Fruit fly (Drosophila melanogaster): ENCODE results near the gene CG33322.

Gene CG33322

dm6 chr2L:20802204-20802603 lies 13.8 kb downstream of the CG33322 start (continued):
- TF ChIP-seq jing (GFP tag; optimal IDR thresholded peaks at IDR 0.05) (no peak), CG14014 (GFP tag; IDR thresholded peaks at IDR 0.05) (peak; percentile 35; the same call in 1 of the 2 replicates), aop (GFP tag; IDR thresholded peaks at IDR 0.05) (no peak), Atf6 (GFP tag; IDR thresholded peaks at IDR 0.05) (no peak), Xbp1 (GFP tag; optimal IDR thresholded peaks at IDR 0.05) (no peak), danr (GFP tag; IDR thresholded peaks at IDR 0.05) (no peak), H15 (GFP tag; IDR thresholded peaks at IDR 0.05) (peak; percentile 45; the same call in 1 of the 3 replicates), ato (GFP tag; IDR thresholded peaks at IDR 0.05; ENCODE audit: partially characterized antibody) (no peak), Oli (tag; optimal IDR thresholded peaks at IDR 0.05) (no peak), NC2β (GFP tag; optimal IDR thresholded peaks at IDR 0.05) (no peak), Tbp (GFP tag; optimal IDR thresholded peaks at IDR 0.05) (no peak), tap (tag; optimal IDR thresholded peaks at IDR 0.05) (no peak), TFAM (GFP tag; optimal IDR thresholded peaks at IDR 0.05) (no peak), pum (GFP tag; optimal IDR thresholded peaks at IDR 0.05) (no peak), Dad (GFP tag; optimal IDR thresholded peaks at IDR 0.05) (no peak), so (GFP tag; IDR thresholded peaks at IDR 0.05) (no peak), HHEX (GFP tag; optimal IDR thresholded peaks at IDR 0.05) (peak; percentile 4), Lim3 (GFP tag; IDR thresholded peaks at IDR 0.05) (no peak), grau (tag; optimal IDR thresholded peaks at IDR 0.05) (no peak), lmd (GFP tag; IDR thresholded peaks at IDR 0.05) (peak; percentile 32), Sox100B (GFP tag; optimal IDR thresholded peaks at IDR 0.05) (no peak), nom (GFP tag; optimal IDR thresholded peaks at IDR 0.05) (peak; percentile 9), her (GFP tag; optimal IDR thresholded peaks at IDR 0.05) (no peak), CG13775 (GFP tag; optimal IDR thresholded peaks at IDR 0.05) (no peak), exex (tag; optimal IDR thresholded peaks at IDR 0.05) (no peak), CG15011 (GFP tag; optimal IDR thresholded peaks at IDR 0.05) (no peak), Sry-δ (GFP tag; optimal IDR thresholded peaks at IDR 0.05) (no peak), CG16815 (GFP tag; optimal IDR thresholded peaks at IDR 0.05) (no peak), hkb (optimal IDR thresholded peaks at IDR 0.05) (no peak), hkb (GFP tag; IDR thresholded peaks at IDR 0.05) (peak; percentile 12; the same call in 1 of the 2 replicates), Ada2b (GFP tag; IDR thresholded peaks at IDR 0.05) (peak; percentile 43; the same call in 1 of the 2 replicates), Ets65A (GFP tag) (peak; percentile 88), ranshi (GFP tag; IDR thresholded peaks at IDR 0.05) (peak; percentile 28; the same call in 1 of the 2 replicates), CG3726 (GFP tag; IDR thresholded peaks at IDR 0.05) (no peak), mam (GFP tag; optimal IDR thresholded peaks at IDR 0.05) (no peak), GATAe (GFP tag; conservative IDR thresholded peaks at IDR 0.05) (no peak), CG18599 (GFP tag; optimal IDR thresholded peaks at IDR 0.05) (no peak), nerfin-2 (GFP tag; IDR thresholded peaks at IDR 0.05; ENCODE audit: partially characterized antibody) (no peak), CG17568 (GFP tag; optimal IDR thresholded peaks at IDR 0.05) (no peak), Hr51 (GFP tag; optimal IDR thresholded peaks at IDR 0.05) (no peak), CG11085 (GFP tag; IDR thresholded peaks at IDR 0.05) (no peak), chif (GFP tag; optimal IDR thresholded peaks at IDR 0.05) (no peak), sna (GFP tag; IDR thresholded peaks at IDR 0.05; ENCODE audit: partially characterized antibody) (no peak), Dp (GFP tag; optimal IDR thresholded peaks at IDR 0.05) (no peak), bsh (GFP tag; optimal IDR thresholded peaks at IDR 0.05) (no peak), CG4617 (GFP tag; optimal IDR thresholded peaks at IDR 0.05; ENCODE audit: borderline replicate concordance) (no peak), esg (GFP tag; conservative IDR thresholded peaks at IDR 0.05) (0 out of 2 replicates have a peak, but pooled peaks have one; percentile 10), chm (GFP tag; IDR thresholded peaks at IDR 0.05) (no peak)

Measured in whole organism, embryonic.